Worm (Caenorhabditis elegans): ENCODE measurements around the gene npax-3.

Gene npax-3

DNA sequence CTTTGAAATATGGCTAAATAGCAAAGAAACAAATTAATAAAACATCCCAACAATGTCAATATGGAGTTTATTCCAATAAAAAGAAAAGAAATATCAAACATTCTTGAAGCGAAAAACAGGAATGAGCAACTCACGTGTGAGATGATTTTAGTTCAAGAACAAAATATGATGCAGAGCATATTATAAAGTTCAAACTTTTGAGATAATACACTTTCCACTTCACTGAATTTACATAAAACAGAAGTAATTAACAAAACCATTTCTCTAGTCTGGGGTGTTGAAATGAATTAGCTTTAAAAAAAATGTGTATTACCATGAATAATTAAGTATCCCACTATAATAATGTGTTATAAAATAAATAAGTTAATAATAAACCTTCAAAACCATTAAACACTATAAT is 41.2 kb downstream of the npax-3 start, which contains the start of gene srd-7:
Gene srd-7 (minus strand): TSS at position 101 of the 400 bp plus-strand sequence.
- no peak for TF ChIP-seq egl-27 (tag; optimal IDR thresholded peaks at IDR 0.05)
- no peak for TF ChIP-seq elt-1 (tag; optimal IDR thresholded peaks at IDR 0.05)
- no peak for TF ChIP-seq eor-1 (tag; optimal IDR thresholded peaks at IDR 0.05)
- TF ChIP-seq R02D3.7 (tag; optimal IDR thresholded peaks at IDR 0.05), result no peak
- TF ChIP-seq lin-39 (tag; optimal IDR thresholded peaks at IDR 0.05), result no peak
- TF ChIP-seq ceh-82 (tag; optimal IDR thresholded peaks at IDR 0.05), result no peak
- no peak for TF ChIP-seq ztf-11 (tag; optimal IDR thresholded peaks at IDR 0.05)
- no peak for TF ChIP-seq egl-5 (tag; optimal IDR thresholded peaks at IDR 0.05)

DNA sequence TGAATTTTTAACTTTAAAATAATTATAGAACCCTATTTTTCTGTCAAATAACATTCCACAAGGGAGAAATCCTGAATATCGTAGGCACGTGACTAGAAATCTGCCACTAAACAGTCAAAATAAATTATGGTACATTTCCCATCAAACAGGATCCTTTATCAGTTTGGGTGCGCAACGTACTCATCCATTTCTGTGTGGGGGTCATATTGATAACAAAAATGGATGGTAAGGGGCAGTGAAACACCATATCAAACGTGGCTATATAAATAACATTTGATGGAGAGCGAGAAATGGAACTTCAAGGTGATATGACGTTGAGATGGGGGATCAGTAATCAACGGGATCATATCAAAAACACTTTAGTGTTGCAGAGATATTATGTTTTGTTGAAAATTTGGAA is 43.9 kb downstream of the npax-3 start:
- peak; percentile 38 for TF ChIP-seq nhr-25 (tag; optimal IDR thresholded peaks at IDR 0.05)
- no peak for TF ChIP-seq pqm-1 (tag; optimal IDR thresholded peaks at IDR 0.05)
- no peak for TF ChIP-seq nhr-237 (tag; optimal IDR thresholded peaks at IDR 0.05)
- TF ChIP-seq fkh-10 (GFP tag; optimal IDR thresholded peaks at IDR 0.05), result no peak
- no peak for TF ChIP-seq unc-39 (tag; optimal IDR thresholded peaks at IDR 0.05)
- TF ChIP-seq ceh-9 (tag; optimal IDR thresholded peaks at IDR 0.05), result no peak
- TF ChIP-seq nhr-23 (tag; optimal IDR thresholded peaks at IDR 0.05), result peak; percentile 63
- TF ChIP-seq fos-1 (tag; optimal IDR thresholded peaks at IDR 0.05), result no peak
- TF ChIP-seq ztf-4 (tag; optimal IDR thresholded peaks at IDR 0.05), result no peak
- TF ChIP-seq elt-2 (tag; optimal IDR thresholded peaks at IDR 0.05), result no peak
- TF ChIP-seq zag-1 (tag; optimal IDR thresholded peaks at IDR 0.05), result no peak
- TF ChIP-seq R02D3.7 (tag; optimal IDR thresholded peaks at IDR 0.05), result no peak
- TF ChIP-seq nhr-11 (tag; optimal IDR thresholded peaks at IDR 0.05), result no peak
- peak; percentile 69 for TF ChIP-seq nhr-43 (tag; optimal IDR thresholded peaks at IDR 0.05; ENCODE audit: poor library complexity, severe bottlenecking)
- TF ChIP-seq ceh-16 (tag; optimal IDR thresholded peaks at IDR 0.05), result no peak
- no peak for TF ChIP-seq nhr-76 (tag; optimal IDR thresholded peaks at IDR 0.05)
- TF ChIP-seq unc-62 (GFP tag; optimal IDR thresholded peaks at IDR 0.05), result no peak
- TF ChIP-seq daf-12 (tag; optimal IDR thresholded peaks at IDR 0.05), result no peak
- TF ChIP-seq pha-4 (tag; optimal IDR thresholded peaks at IDR 0.05), result no peak
- no peak for TF ChIP-seq ceh-28 (tag; optimal IDR thresholded peaks at IDR 0.05)
- TF ChIP-seq ceh-82 (tag; optimal IDR thresholded peaks at IDR 0.05), result no peak
- no peak for TF ChIP-seq lin-39 (tag; optimal IDR thresholded peaks at IDR 0.05)
- TF ChIP-seq elt-3 (tag; optimal IDR thresholded peaks at IDR 0.05), result peak in 2 of 3 experiments; percentile 67 to 73
- no peak for TF ChIP-seq skn-1 (tag; optimal IDR thresholded peaks at IDR 0.05)
- TF ChIP-seq hmg-11 (tag; optimal IDR thresholded peaks at IDR 0.05), result no peak

DNA sequence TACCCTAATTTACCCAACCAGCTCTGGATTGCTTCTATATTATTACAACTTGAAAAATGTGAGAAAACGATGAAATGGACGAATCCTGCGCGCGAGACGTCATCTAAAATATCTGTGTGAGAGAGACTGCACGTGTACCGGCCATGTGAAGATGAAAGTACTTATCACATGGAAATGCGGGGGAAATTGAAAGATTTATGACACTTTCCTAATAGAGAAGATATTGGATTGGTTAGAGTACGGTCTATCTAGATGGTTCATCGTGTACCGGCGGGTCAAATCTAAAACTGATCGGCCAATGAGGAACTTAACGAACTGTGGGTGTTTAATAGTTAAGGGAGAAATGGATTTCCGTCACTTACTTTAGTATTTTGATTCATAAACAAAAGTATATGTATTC is 45.9 kb downstream of the npax-3 start:
- TF ChIP-seq mdl-1 (tag; optimal IDR thresholded peaks at IDR 0.05), result peak; percentile 58
- TF ChIP-seq nhr-25 (tag; optimal IDR thresholded peaks at IDR 0.05), result peak; percentile 72
- no peak for TF ChIP-seq skn-1 (tag; optimal IDR thresholded peaks at IDR 0.05)
- no peak for TF ChIP-seq nhr-76 (tag; optimal IDR thresholded peaks at IDR 0.05)
- no peak for TF ChIP-seq jun-1 (tag; optimal IDR thresholded peaks at IDR 0.05)
- no peak for TF ChIP-seq nhr-28 (tag; optimal IDR thresholded peaks at IDR 0.05)
- TF ChIP-seq nfya-1 (tag; optimal IDR thresholded peaks at IDR 0.05; ENCODE audit: insufficient read depth), result peak; percentile 73
- TF ChIP-seq sea-2 (GFP tag; optimal IDR thresholded peaks at IDR 0.05), result no peak
- TF ChIP-seq fkh-10 (GFP tag; optimal IDR thresholded peaks at IDR 0.05), result no peak
- no peak for TF ChIP-seq ceh-82 (tag; optimal IDR thresholded peaks at IDR 0.05)
- TF ChIP-seq lin-39 (tag; optimal IDR thresholded peaks at IDR 0.05), result no peak
- no peak for TF ChIP-seq hmg-11 (tag; optimal IDR thresholded peaks at IDR 0.05)
- no peak for TF ChIP-seq R02D3.7 (tag; optimal IDR thresholded peaks at IDR 0.05)
- no peak for TF ChIP-seq ZK546.5 (tag; optimal IDR thresholded peaks at IDR 0.05)
- no peak for TF ChIP-seq ztf-11 (tag; optimal IDR thresholded peaks at IDR 0.05)
- TF ChIP-seq tbx-2 (tag; optimal IDR thresholded peaks at IDR 0.05), result no peak
- no peak for TF ChIP-seq unc-62 (GFP tag; optimal IDR thresholded peaks at IDR 0.05)
- peak in 2 of 3 experiments; percentile 43 to 69 for TF ChIP-seq elt-3 (tag; optimal IDR thresholded peaks at IDR 0.05)
- TF ChIP-seq unc-39 (tag; optimal IDR thresholded peaks at IDR 0.05), result no peak
- TF ChIP-seq ceh-16 (tag; optimal IDR thresholded peaks at IDR 0.05), result no peak
- no peak for TF ChIP-seq nhr-67 (tag; optimal IDR thresholded peaks at IDR 0.05)
- TF ChIP-seq aly-2 (tag; optimal IDR thresholded peaks at IDR 0.05), result no peak
- peak; percentile 92 for TF ChIP-seq nhr-43 (tag; optimal IDR thresholded peaks at IDR 0.05; ENCODE audit: poor library complexity, severe bottlenecking)
- no peak for TF ChIP-seq ztf-4 (tag; optimal IDR thresholded peaks at IDR 0.05)
- TF ChIP-seq egl-27 (tag; optimal IDR thresholded peaks at IDR 0.05), result peak; percentile 26
- no peak for TF ChIP-seq elt-2 (tag; optimal IDR thresholded peaks at IDR 0.05)
- no peak for TF ChIP-seq pqm-1 (tag; optimal IDR thresholded peaks at IDR 0.05)
- TF ChIP-seq fkh-2 (tag; optimal IDR thresholded peaks at IDR 0.05), result no peak
- no peak for TF ChIP-seq ceh-9 (tag; optimal IDR thresholded peaks at IDR 0.05)
- no peak for TF ChIP-seq daf-12 (tag; optimal IDR thresholded peaks at IDR 0.05)
- no peak for TF ChIP-seq nhr-77 (tag; optimal IDR thresholded peaks at IDR 0.05)
- TF ChIP-seq lin-15B (tag; optimal IDR thresholded peaks at IDR 0.05), result no peak
- TF ChIP-seq nhr-237 (tag; optimal IDR thresholded peaks at IDR 0.05), result no peak
- TF ChIP-seq elt-1 (tag; optimal IDR thresholded peaks at IDR 0.05), result no peak
- peak; percentile 22 for TF ChIP-seq mml-1 (tag; optimal IDR thresholded peaks at IDR 0.05)
- peak; percentile 18 for TF ChIP-seq ceh-28 (tag; optimal IDR thresholded peaks at IDR 0.05)
- TF ChIP-seq lsy-12 (tag; optimal IDR thresholded peaks at IDR 0.05), result peak; percentile 19
- TF ChIP-seq egl-5 (tag; optimal IDR thresholded peaks at IDR 0.05), result no peak
- TF ChIP-seq snpc-4 (tag; optimal IDR thresholded peaks at IDR 0.05), result no peak
- no peak for TF ChIP-seq nhr-11 (tag; optimal IDR thresholded peaks at IDR 0.05)
- no peak for TF ChIP-seq zag-1 (tag; optimal IDR thresholded peaks at IDR 0.05)
- no peak for TF ChIP-seq pha-4 (tag; optimal IDR thresholded peaks at IDR 0.05)
- no peak for TF ChIP-seq fos-1 (tag; optimal IDR thresholded peaks at IDR 0.05)
- peak; percentile 91 for TF ChIP-seq nhr-23 (tag; optimal IDR thresholded peaks at IDR 0.05)
- no peak for TF ChIP-seq eor-1 (tag; optimal IDR thresholded peaks at IDR 0.05)
